Fruit fly (Drosophila melanogaster): Measurements from ENCODE around the gene CG5111.

CG5111 gene

dm6 chr3R:25505975-25506374 lies at the start of gene CG5111:
Gene CG5111 (plus strand): TSS chr3R:25506275.
- peak; percentile 57 for TF ChIP-seq exex (tag; optimal IDR thresholded peaks at IDR 0.05)
- no peak for TF ChIP-seq CG10959 (GFP tag; IDR thresholded peaks at IDR 0.05)

- TF ChIP-seq Ets65A (GFP tag) (peak; percentile 16), pros (GFP tag; optimal IDR thresholded peaks at IDR 0.05) (peak; percentile 50), CG7372 (GFP tag; IDR thresholded peaks at IDR 0.05) (no peak), sens (GFP tag) (peak; percentile 63), onecut (GFP tag; IDR thresholded peaks at IDR 0.05) (peak; percentile 12; the same call in 1 of the 2 replicates), YL-1 (GFP tag; optimal IDR thresholded peaks at IDR 0.05) (no peak), Trl (optimal IDR thresholded peaks at IDR 0.05) (no peak), Trl (GFP tag; optimal IDR thresholded peaks at IDR 0.05) (no peak)
These were observed 49.0 kb upstream of the CG5111 start for dm6 chr3R:25457097-25457496.

dm6 chr3R:25459200-25459809 lies 46.8 kb upstream of the CG5111 start:
- TF ChIP-seq Lhr (GFP tag; optimal IDR thresholded peaks at IDR 0.05): no peak
- TF ChIP-seq Xrp1 (GFP tag; IDR thresholded peaks at IDR 0.05): peak; percentile 49
- TF ChIP-seq hkb (optimal IDR thresholded peaks at IDR 0.05): no peak
- TF ChIP-seq hkb (GFP tag; IDR thresholded peaks at IDR 0.05): no peak
- TF ChIP-seq CG11504 (tag; optimal IDR thresholded peaks at IDR 0.05): peak; percentile 47
- no peak for TF ChIP-seq danr (GFP tag; IDR thresholded peaks at IDR 0.05)
- TF ChIP-seq CG8388 (GFP tag; optimal IDR thresholded peaks at IDR 0.05): peak; percentile 19
- TF ChIP-seq lola (GFP tag; optimal IDR thresholded peaks at IDR 0.05): peak in 1 of 3 experiments; percentile 36
- no peak for TF ChIP-seq Meics (GFP tag; optimal IDR thresholded peaks at IDR 0.05)
- no peak for TF ChIP-seq CG12071 (GFP tag; optimal IDR thresholded peaks at IDR 0.05)
- TF ChIP-seq CG10979 (tag; optimal IDR thresholded peaks at IDR 0.05): peak; percentile 64
- peak; percentile 27 for TF ChIP-seq D19B (GFP tag; optimal IDR thresholded peaks at IDR 0.05)
- TF ChIP-seq fd96Cb (tag; optimal IDR thresholded peaks at IDR 0.05): peak; percentile 31
- TF ChIP-seq CG15696 (tag; optimal IDR thresholded peaks at IDR 0.05): no peak
- TF ChIP-seq B-H1 (GFP tag; IDR thresholded peaks at IDR 0.05): no peak
- no peak for TF ChIP-seq Hr39 (optimal IDR thresholded peaks at IDR 0.05)
- TF ChIP-seq CG4730 (GFP tag; IDR thresholded peaks at IDR 0.05): no peak
- peak; percentile 24; the same call in 1 of the 3 replicates for TF ChIP-seq row (GFP tag; IDR thresholded peaks at IDR 0.05)
- TF ChIP-seq pros (GFP tag; optimal IDR thresholded peaks at IDR 0.05): no peak
- no peak for TF ChIP-seq twi (tag; optimal IDR thresholded peaks at IDR 0.05)
- no peak for TF ChIP-seq CG13424 (tag; optimal IDR thresholded peaks at IDR 0.05)
- TF ChIP-seq gro (GFP tag; optimal IDR thresholded peaks at IDR 0.05): no peak
- TF ChIP-seq CG7928 (GFP tag; optimal IDR thresholded peaks at IDR 0.05): no peak
- no peak for TF ChIP-seq CG9609 (GFP tag; optimal IDR thresholded peaks at IDR 0.05)
- no peak for TF ChIP-seq abd-A (tag; optimal IDR thresholded peaks at IDR 0.05)
- peak; percentile 30 for TF ChIP-seq CG7839 (tag; optimal IDR thresholded peaks at IDR 0.05)
- TF ChIP-seq CG15514 (GFP tag; optimal IDR thresholded peaks at IDR 0.05): no peak
- no peak for TF ChIP-seq ab (GFP tag; optimal IDR thresholded peaks at IDR 0.05)
- TF ChIP-seq CG18764 (GFP tag; optimal IDR thresholded peaks at IDR 0.05): no peak
- no peak for TF ChIP-seq tio (GFP tag; optimal IDR thresholded peaks at IDR 0.05)
- no peak for TF ChIP-seq CG6683 (GFP tag; optimal IDR thresholded peaks at IDR 0.05)
- peak; percentile 15 for TF ChIP-seq az2 (GFP tag; optimal IDR thresholded peaks at IDR 0.05)
- peak; percentile 33 for TF ChIP-seq phol (tag; optimal IDR thresholded peaks at IDR 0.05)
- TF ChIP-seq pum (GFP tag; optimal IDR thresholded peaks at IDR 0.05): no peak
- peak; percentile 21 for TF ChIP-seq CG30403 (GFP tag; optimal IDR thresholded peaks at IDR 0.05)
- TF ChIP-seq Dfd (GFP tag; optimal IDR thresholded peaks at IDR 0.05): no peak
- TF ChIP-seq CG32767 (GFP tag; IDR thresholded peaks at IDR 0.05): no peak
- TF ChIP-seq btn (GFP tag; optimal IDR thresholded peaks at IDR 0.05): no peak
- TF ChIP-seq Oli (tag; optimal IDR thresholded peaks at IDR 0.05): peak; percentile 10

All from whole organism, embryonic.